Worm (Caenorhabditis elegans): ENCODE data around the gene F14H8.4.
A peak's percentile ranks its signal among the peaks of the same experiment; 100 is the strongest.

Gene F14H8.4

DNA sequence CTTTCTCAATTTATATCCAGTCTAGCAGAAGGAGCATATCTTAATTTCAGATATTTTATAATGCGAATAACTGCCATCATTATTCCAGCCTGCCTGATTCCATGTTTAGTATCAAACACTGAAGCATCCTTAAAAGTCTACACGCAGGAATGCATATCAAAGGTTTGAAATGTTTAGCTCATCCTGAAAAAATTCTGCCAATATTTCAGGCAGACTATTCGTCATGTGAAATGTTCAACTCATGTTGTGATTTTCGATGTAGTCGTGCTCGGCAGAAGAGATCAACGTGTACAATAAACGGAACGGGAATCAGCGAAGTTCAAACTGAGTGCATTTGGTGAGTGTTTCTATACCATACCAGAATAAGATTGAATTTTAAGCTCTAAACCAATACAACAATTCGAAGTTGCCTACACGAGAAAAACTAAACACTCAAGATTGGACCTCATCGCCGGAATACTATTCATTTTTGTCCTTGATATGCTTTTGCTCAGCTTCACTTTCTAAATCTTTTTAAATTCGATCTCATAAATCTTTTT, 24.1 kb upstream of the F14H8.4 start, which contains the start of gene T01C3.11:
TSS of gene T01C3.11 (plus strand) at position 51 of the 539 bp plus-strand sequence.
- TF ChIP-seq flt-1 (GFP tag; IDR thresholded peaks at IDR 0.05): no peak
- no peak for TF ChIP-seq tra-4 (tag; optimal IDR thresholded peaks at IDR 0.05)
- no peak for TF ChIP-seq ama-1 (optimal IDR thresholded peaks at IDR 0.05)
- no peak for TF ChIP-seq scrt-1 (GFP tag; IDR thresholded peaks at IDR 0.05)
- no peak for TF ChIP-seq aly-1 (tag; optimal IDR thresholded peaks at IDR 0.05)
- TF ChIP-seq tbx-37 (GFP tag; conservative IDR thresholded peaks at IDR 0.05): no peak
- TF ChIP-seq B0310.2 (tag; optimal IDR thresholded peaks at IDR 0.05): no peak
- no peak for TF ChIP-seq hmg-4 (GFP tag; optimal IDR thresholded peaks at IDR 0.05)
- TF ChIP-seq ets-7 (tag; optimal IDR thresholded peaks at IDR 0.05): no peak
- no peak for TF ChIP-seq hnd-1 (tag; optimal IDR thresholded peaks at IDR 0.05)
- no peak for TF ChIP-seq F13C5.2 (tag; optimal IDR thresholded peaks at IDR 0.05)
- no peak for TF ChIP-seq pes-1 (GFP tag; IDR thresholded peaks at IDR 0.05)
- no peak for TF ChIP-seq ceh-36 (tag; optimal IDR thresholded peaks at IDR 0.05)
- TF ChIP-seq tbx-11 (GFP tag; IDR thresholded peaks at IDR 0.05): no peak
- TF ChIP-seq hmbx-1 (tag; optimal IDR thresholded peaks at IDR 0.05): no peak
- no peak for TF ChIP-seq ceh-13 (GFP tag; optimal IDR thresholded peaks at IDR 0.05)
- TF ChIP-seq sea-1 (GFP tag; conservative IDR thresholded peaks at IDR 0.05): no peak

DNA sequence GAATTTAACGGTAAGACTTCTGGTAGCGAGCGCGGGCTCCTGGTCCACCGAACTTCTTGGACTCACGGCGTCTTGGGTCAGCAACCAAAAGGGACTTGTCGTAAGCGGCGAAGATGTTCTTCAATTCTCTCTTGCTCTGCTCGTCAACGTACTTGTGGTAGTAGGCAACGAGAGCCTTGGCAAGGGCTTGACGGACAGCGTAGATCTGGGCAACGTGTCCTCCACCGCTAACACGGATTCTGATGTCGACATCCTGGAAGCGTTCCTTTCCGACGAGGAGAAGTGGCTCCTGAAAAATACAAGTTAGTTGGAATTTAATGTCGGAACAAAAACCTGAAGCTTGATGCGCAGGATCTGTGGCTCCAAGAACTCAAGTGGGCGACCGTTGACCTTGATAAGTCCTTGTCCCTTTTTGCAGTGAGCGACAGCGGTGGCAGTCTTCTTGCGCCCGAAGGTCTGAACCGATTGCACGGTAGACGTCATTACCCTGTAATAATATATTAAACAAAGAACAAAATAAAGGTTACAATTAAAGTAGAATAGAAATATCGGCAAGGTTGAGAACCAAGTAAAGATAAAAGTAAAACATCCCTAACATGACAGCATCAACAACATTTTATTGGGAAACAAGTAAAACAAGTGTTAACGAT, 23.5 kb upstream of the F14H8.4 start, which contains the start of gene rps-16:
TSS of gene rps-16 (minus strand) at position 487 of the 650 bp plus-strand sequence.
- TF ChIP-seq pes-1 (GFP tag; IDR thresholded peaks at IDR 0.05) (no peak), ama-1 (optimal IDR thresholded peaks at IDR 0.05) (peak; percentile 33)

DNA sequence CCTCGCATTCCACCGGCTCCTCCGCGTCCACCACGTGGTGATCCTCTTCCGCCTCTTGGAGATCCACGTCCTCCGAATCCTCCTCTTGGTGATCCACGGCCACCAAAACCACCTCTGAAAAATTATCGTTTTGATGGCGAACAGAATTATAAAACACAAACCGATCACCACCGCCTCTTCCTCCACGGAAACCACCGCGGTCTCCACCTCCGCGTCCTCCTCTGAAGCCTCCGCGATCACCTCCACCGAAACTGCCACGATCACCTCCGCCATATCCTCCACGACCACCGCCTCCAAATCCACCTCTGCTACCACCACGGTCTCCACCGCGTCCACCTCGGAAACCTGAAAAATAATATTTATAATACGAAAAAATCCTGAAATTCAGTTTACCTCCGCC, 22.1 kb upstream of the F14H8.4 start:
- TF ChIP-seq ceh-13 (GFP tag; optimal IDR thresholded peaks at IDR 0.05) (no peak), aly-1 (tag; optimal IDR thresholded peaks at IDR 0.05) (no peak), tbx-37 (GFP tag; conservative IDR thresholded peaks at IDR 0.05) (no peak), F13C5.2 (tag; optimal IDR thresholded peaks at IDR 0.05) (no peak), flt-1 (GFP tag; IDR thresholded peaks at IDR 0.05) (no peak), ets-7 (tag; optimal IDR thresholded peaks at IDR 0.05) (no peak), hmg-4 (GFP tag; optimal IDR thresholded peaks at IDR 0.05) (no peak), scrt-1 (GFP tag; IDR thresholded peaks at IDR 0.05) (no peak), tbx-11 (GFP tag; IDR thresholded peaks at IDR 0.05) (no peak), pes-1 (GFP tag; IDR thresholded peaks at IDR 0.05) (no peak), hnd-1 (tag; optimal IDR thresholded peaks at IDR 0.05) (no peak)

DNA sequence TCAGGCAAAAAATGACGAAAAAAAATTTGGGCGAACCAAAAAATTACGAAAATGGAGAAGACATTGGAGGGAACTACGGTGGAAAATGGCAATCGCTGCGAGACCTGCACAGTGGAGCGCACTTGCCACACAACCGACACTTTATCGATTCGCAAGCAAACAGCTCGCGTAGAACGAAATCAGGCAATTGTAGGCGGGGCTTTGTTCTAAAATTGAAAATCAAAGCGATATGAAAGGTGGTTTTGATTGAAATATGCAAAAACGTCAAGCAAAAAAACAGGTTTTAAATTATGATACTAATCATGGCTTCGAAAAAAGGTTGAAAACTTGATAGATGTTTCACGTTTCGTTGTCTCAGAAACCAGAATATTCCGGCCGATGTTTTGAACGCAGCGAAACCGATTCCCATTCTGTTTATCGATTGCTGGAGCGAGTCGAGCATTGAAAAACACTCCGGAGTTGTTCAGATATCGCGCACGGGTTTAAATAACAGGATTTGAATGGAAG, 21.4 kb upstream of the F14H8.4 start, which contains the start of the genes fib-1 and mut-15:
TSS of gene fib-1 (minus strand) at position 40 of the 507 bp plus-strand sequence.
TSS of gene mut-15 (plus strand) at position 360 of the 507 bp plus-strand sequence.
- TF ChIP-seq ama-1 (optimal IDR thresholded peaks at IDR 0.05) (no peak), aly-1 (tag; optimal IDR thresholded peaks at IDR 0.05) (no peak), tbx-11 (GFP tag; IDR thresholded peaks at IDR 0.05) (no peak), ceh-13 (GFP tag; optimal IDR thresholded peaks at IDR 0.05) (peak; percentile 41), B0310.2 (tag; optimal IDR thresholded peaks at IDR 0.05) (peak; percentile 24), ets-7 (tag; optimal IDR thresholded peaks at IDR 0.05) (peak; percentile 60), F13C5.2 (tag; optimal IDR thresholded peaks at IDR 0.05) (peak; percentile 86), hnd-1 (tag; optimal IDR thresholded peaks at IDR 0.05) (no peak), pes-1 (GFP tag; IDR thresholded peaks at IDR 0.05) (no peak; the same call in 1 of the 2 replicates), hmg-4 (GFP tag; optimal IDR thresholded peaks at IDR 0.05) (peak; percentile 48)

DNA sequence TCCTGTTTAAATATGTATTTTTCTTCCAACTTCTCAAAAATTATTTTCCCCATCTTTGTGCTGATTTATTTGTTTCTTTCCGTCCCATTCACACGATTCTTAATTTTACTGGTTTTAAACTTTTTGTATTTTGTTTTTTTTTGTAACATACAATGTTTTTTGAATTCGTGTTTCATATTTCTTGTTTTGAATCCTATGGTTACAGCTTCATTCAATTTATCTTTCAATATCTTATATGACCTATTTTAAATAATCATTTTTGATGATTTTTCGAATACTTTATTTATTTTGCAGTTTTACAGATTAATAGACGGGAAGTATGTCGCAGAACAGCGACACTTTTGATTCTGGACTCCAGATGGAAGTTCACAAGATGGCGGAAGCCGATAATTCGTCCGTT, 18.8 kb upstream of the F14H8.4 start, which contains the start of gene hrde-2:
TSS of gene hrde-2 (plus strand) at position 301 of the 400 bp plus-strand sequence.
- TF ChIP-seq ceh-36 (tag; optimal IDR thresholded peaks at IDR 0.05) (no peak), ceh-13 (GFP tag; optimal IDR thresholded peaks at IDR 0.05) (no peak), tbx-37 (GFP tag; conservative IDR thresholded peaks at IDR 0.05) (no peak), F13C5.2 (tag; optimal IDR thresholded peaks at IDR 0.05) (no peak), ama-1 (optimal IDR thresholded peaks at IDR 0.05) (no peak), pes-1 (GFP tag; IDR thresholded peaks at IDR 0.05) (no peak)

DNA sequence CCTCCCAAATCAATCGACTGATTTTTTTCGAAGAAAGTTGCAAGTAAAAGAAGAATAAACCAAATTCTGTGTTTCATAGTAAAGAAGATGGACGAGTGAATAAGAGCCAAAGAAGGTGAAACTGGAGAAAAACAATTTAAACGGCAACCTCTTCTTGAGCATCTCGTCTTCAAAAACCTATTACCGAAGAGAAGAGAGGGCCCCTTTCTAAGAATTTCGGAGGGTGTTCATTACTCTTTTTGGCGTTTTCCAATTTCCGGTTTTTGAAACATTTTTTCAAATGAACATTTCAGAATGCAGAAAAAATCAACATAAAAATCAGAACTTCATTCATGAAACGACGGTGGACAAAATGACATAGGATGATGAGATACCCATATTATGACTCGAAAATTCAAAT, 12.1 kb upstream of the F14H8.4 start, which contains the start of gene nmr-2:
TSS of gene nmr-2 (minus strand) at position 101 of the 400 bp plus-strand sequence.
- TF ChIP-seq sea-1 (GFP tag; conservative IDR thresholded peaks at IDR 0.05) (no peak), aly-1 (tag; optimal IDR thresholded peaks at IDR 0.05) (no peak), tbx-37 (GFP tag; conservative IDR thresholded peaks at IDR 0.05) (no peak), ceh-13 (GFP tag; optimal IDR thresholded peaks at IDR 0.05) (no peak), ceh-36 (tag; optimal IDR thresholded peaks at IDR 0.05) (no peak), scrt-1 (GFP tag; IDR thresholded peaks at IDR 0.05) (no peak), tbx-11 (GFP tag; IDR thresholded peaks at IDR 0.05) (no peak), hnd-1 (tag; optimal IDR thresholded peaks at IDR 0.05) (no peak), B0310.2 (tag; optimal IDR thresholded peaks at IDR 0.05) (no peak), hmg-4 (GFP tag; optimal IDR thresholded peaks at IDR 0.05) (no peak), F13C5.2 (tag; optimal IDR thresholded peaks at IDR 0.05) (no peak), flt-1 (GFP tag; IDR thresholded peaks at IDR 0.05) (no peak), hmbx-1 (tag; optimal IDR thresholded peaks at IDR 0.05) (no peak), pes-1 (GFP tag; IDR thresholded peaks at IDR 0.05) (no peak)

DNA sequence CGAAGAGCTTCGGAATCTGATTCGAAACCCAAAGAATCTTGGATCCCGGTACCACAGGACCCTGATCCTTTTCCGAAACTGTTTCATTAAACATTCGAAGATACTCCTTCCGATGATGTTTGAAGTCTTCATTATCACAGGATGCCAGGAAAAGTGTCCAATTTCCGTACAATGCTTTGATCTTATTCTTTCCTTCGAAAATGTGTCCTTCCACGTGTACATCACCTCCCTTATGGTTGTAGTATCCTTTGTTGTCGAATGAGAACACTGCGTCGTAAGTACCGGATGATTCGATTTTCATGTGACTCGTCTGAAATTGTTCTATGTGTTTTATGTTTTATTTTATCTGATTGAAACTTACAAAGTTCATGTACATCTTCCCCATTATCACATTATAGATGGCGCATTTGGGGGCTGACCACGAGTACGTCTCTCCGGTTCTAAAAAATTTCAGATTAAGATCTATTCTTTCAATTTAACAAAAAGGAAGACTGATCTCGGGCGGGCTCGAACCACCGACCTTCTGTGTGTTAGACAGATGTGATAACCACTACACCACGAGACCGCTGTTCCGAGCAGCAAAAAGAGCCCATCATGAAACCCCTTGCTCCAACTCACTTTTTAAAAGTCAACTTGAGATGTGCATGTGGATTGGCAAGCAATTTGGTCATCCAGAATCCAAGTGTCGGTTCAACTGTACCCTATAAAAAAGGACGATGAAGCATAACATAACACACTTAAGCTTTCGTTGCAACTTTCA, 10.9 kb upstream of the F14H8.4 start:
- TF ChIP-seq ama-1 (optimal IDR thresholded peaks at IDR 0.05): no peak
- no peak for TF ChIP-seq sea-1 (GFP tag; conservative IDR thresholded peaks at IDR 0.05)
- no peak for TF ChIP-seq F13C5.2 (tag; optimal IDR thresholded peaks at IDR 0.05)
- no peak for TF ChIP-seq B0310.2 (tag; optimal IDR thresholded peaks at IDR 0.05)
- TF ChIP-seq hmbx-1 (tag; optimal IDR thresholded peaks at IDR 0.05): no peak
- TF ChIP-seq hmg-4 (GFP tag; optimal IDR thresholded peaks at IDR 0.05): no peak
- TF ChIP-seq aly-1 (tag; optimal IDR thresholded peaks at IDR 0.05): no peak
- no peak for TF ChIP-seq tbx-11 (GFP tag; IDR thresholded peaks at IDR 0.05)
- no peak for TF ChIP-seq pes-1 (GFP tag; IDR thresholded peaks at IDR 0.05)
- TF ChIP-seq hnd-1 (tag; optimal IDR thresholded peaks at IDR 0.05): no peak
- no peak for TF ChIP-seq scrt-1 (GFP tag; IDR thresholded peaks at IDR 0.05)
- no peak for TF ChIP-seq ceh-36 (tag; optimal IDR thresholded peaks at IDR 0.05)
- no peak for TF ChIP-seq tra-4 (tag; optimal IDR thresholded peaks at IDR 0.05)

Measured in whole organism, early embryonic.